Fruit fly (Drosophila melanogaster) whole organism, pupa: ENCODE data around the gene CG18814.
A peak's percentile ranks its signal among the peaks of the same experiment; 100 is the strongest.

Source experiments
- CG10348 ChIP-seq: fragments of 200-800 bp; sonication (Bioruptor generic); IDR thresholded peaks from 2 replicates; pipeline ENCODE4 v1.3.6; 2022; ENCODE audit warnings: missing biosample characterization, missing genetic modification characterization
- CG12605 ChIP-seq: fragments of 200-800 bp; sonication (Bioruptor generic); IDR thresholded peaks from 2 replicates; pipeline ENCODE4 v1.3.6; 2022; ENCODE audit warnings: missing biosample characterization, missing genetic modification characterization
- CG13204 ChIP-seq: fragments of 200-800 bp; sonication (Bioruptor generic); optimal IDR thresholded peaks from 2 replicates; lab custom pipeline; 2018; ENCODE audit warnings: missing biosample characterization, mild to moderate bottlenecking, missing genetic modification characterization, moderate library complexity
- CG14655 ChIP-seq: fragments of 200-800 bp; sonication (Bioruptor generic); optimal IDR thresholded peaks from 3 replicates; lab custom pipeline; 2017; ENCODE audit warnings: mild to moderate bottlenecking, missing biosample characterization, missing genetic modification reagents, missing genetic modification characterization
- CG15710 ChIP-seq: fragments of 200-800 bp; sonication (Bioruptor generic); optimal IDR thresholded peaks from 2 replicates; lab custom pipeline; 2018; ENCODE audit warnings: missing biosample characterization, mild to moderate bottlenecking, missing genetic modification characterization, moderate library complexity
- CG17806 ChIP-seq: fragments of 200-800 bp; sonication (Bioruptor generic); optimal IDR thresholded peaks from 2 replicates; lab custom pipeline; 2018; ENCODE audit warnings: missing biosample characterization, mild to moderate bottlenecking, missing genetic modification characterization, moderate library complexity
- CG32121 ChIP-seq: fragments of 200-800 bp; sonication (Bioruptor generic); IDR thresholded peaks from 2 replicates; pipeline ENCODE4 v1.3.6; 2022; ENCODE audit warnings: missing biosample characterization, missing genetic modification characterization
- CG34367 ChIP-seq: fragments of 200-800 bp; sonication (Bioruptor generic); optimal IDR thresholded peaks from 2 replicates; lab custom pipeline; 2018; ENCODE audit warnings: missing biosample characterization, mild to moderate bottlenecking, missing genetic modification characterization
- CG4496 ChIP-seq: fragments of 200-800 bp; sonication (Bioruptor generic); IDR thresholded peaks from 3 replicates; pipeline ENCODE4 v1.3.6; 2022; ENCODE audit warnings: missing biosample characterization, missing genetic modification characterization
- CG8159 ChIP-seq: fragments of 200-800 bp; sonication (Bioruptor generic); optimal IDR thresholded peaks from 3 replicates; lab custom pipeline; 2018; ENCODE audit warnings: missing biosample characterization, mild to moderate bottlenecking, missing genetic modification characterization, moderate library complexity
- CG8301 ChIP-seq: fragments of 200-800 bp; sonication (Bioruptor generic); optimal IDR thresholded peaks from 2 replicates; lab custom pipeline; 2018; ENCODE audit warnings: missing biosample characterization, mild to moderate bottlenecking, missing genetic modification characterization
- CG9948 ChIP-seq: fragments of 200-800 bp; sonication (Bioruptor generic); optimal IDR thresholded peaks from 2 replicates; lab custom pipeline; 2018; ENCODE audit warnings: missing biosample characterization, mild to moderate bottlenecking, missing genetic modification characterization, moderate library complexity
- D1 ChIP-seq: fragments of 200-800 bp; sonication (Bioruptor generic); optimal IDR thresholded peaks from 2 replicates; lab custom pipeline; 2018; ENCODE audit warnings: missing biosample characterization, mild to moderate bottlenecking, missing genetic modification characterization, moderate library complexity
- EcR ChIP-seq: fragments of 200-800 bp; sonication (Bioruptor generic); optimal IDR thresholded peaks from 3 replicates; lab custom pipeline; 2019; ENCODE audit warnings: missing biosample characterization, missing genetic modification characterization, mild to moderate bottlenecking, moderate library complexity, missing genetic modification reagents
- Ets98B ChIP-seq: fragments of 200-800 bp; sonication (Bioruptor generic); IDR thresholded peaks from 2 replicates; pipeline ENCODE4 v1.3.6; 2022; ENCODE audit warnings: missing biosample characterization, missing genetic modification characterization
- Pif1A ChIP-seq: fragments of 200-800 bp; sonication (Bioruptor generic); optimal IDR thresholded peaks from 3 replicates; lab custom pipeline; 2016; ENCODE audit warnings: missing biosample characterization, missing genetic modification characterization
- Pif1B ChIP-seq: fragments of 200-800 bp; sonication (Bioruptor generic); optimal IDR thresholded peaks from 3 replicates; lab custom pipeline; 2016; ENCODE audit warnings: missing biosample characterization, missing genetic modification characterization
- Snoo ChIP-seq: fragments of 200-800 bp; sonication (Bioruptor generic); optimal IDR thresholded peaks from 3 replicates; lab custom pipeline; 2017; ENCODE audit warnings: missing biosample characterization, mild to moderate bottlenecking, missing genetic modification characterization, inconsistent platforms
- fd96Ca ChIP-seq: fragments of 200-800 bp; sonication (Bioruptor generic); IDR thresholded peaks from 3 replicates; pipeline ENCODE4 v1.3.6; 2022; ENCODE audit warnings: missing biosample characterization, missing genetic modification characterization
- gl ChIP-seq: fragments of 200-800 bp; sonication (Bioruptor generic); optimal IDR thresholded peaks from 2 replicates; lab custom pipeline; 2018; ENCODE audit warnings: missing biosample characterization, mild to moderate bottlenecking, missing genetic modification characterization
- rn ChIP-seq: fragments of 200-800 bp; sonication (Bioruptor generic); IDR thresholded peaks from 2 replicates; pipeline ENCODE4 v1.3.6; 2022; ENCODE audit warnings: missing biosample characterization, missing genetic modification characterization

CG18814 gene

DNA sequence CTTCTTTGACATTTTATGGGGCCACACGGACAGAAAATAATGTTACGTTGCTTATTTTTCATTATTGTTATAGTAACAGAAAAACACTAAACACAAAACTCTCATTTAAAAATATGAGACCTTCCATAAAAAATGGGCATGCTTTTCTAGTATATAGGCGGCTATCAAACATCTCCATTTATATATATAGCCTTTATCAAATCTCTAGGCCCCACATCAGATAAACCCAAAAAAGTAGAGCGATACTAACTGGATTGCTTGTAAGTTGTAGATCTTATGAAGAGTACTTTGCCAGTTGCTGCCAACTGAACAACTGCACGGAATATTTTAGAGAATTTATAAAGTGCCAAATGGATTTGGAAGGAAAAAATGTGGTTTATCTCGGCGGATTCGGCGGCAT is at the start of gene CG18814:
Gene CG18814, plus strand, starts transcription at position 301 of the 400 bp plus-strand sequence.
- TF ChIP-seq CG15710 (tag; lab: Kevin White, UChicago), result no peak
- TF ChIP-seq Pif1B, result no peak
- TF ChIP-seq gl (tag; lab: Kevin White, UChicago), result no peak
- TF ChIP-seq CG8301 (tag; lab: Kevin White, UChicago), result no peak
- TF ChIP-seq CG4496 (GFP tag; lab: Robert Waterston, UW), result no peak
- no peak for TF ChIP-seq CG32121 (GFP tag; lab: Robert Waterston, UW)
- no peak for TF ChIP-seq CG14655 (GFP tag; lab: Kevin White, UChicago)
- TF ChIP-seq CG17806 (tag; lab: Kevin White, UChicago), result no peak
- TF ChIP-seq rn (GFP tag; lab: Robert Waterston, UW), result no peak
- no peak for TF ChIP-seq D1 (tag; lab: Kevin White, UChicago)
- no peak for TF ChIP-seq CG13204 (GFP tag; lab: Kevin White, UChicago)
- TF ChIP-seq fd96Ca (GFP tag; lab: Robert Waterston, UW), result no peak
- no peak for TF ChIP-seq CG34367
- TF ChIP-seq CG9948 (tag; lab: Kevin White, UChicago), result no peak
- TF ChIP-seq CG8159 (tag; lab: Kevin White, UChicago), result no peak
- no peak for TF ChIP-seq CG12605
- TF ChIP-seq Pif1A (GFP tag; lab: Kevin White, UChicago), result no peak

DNA sequence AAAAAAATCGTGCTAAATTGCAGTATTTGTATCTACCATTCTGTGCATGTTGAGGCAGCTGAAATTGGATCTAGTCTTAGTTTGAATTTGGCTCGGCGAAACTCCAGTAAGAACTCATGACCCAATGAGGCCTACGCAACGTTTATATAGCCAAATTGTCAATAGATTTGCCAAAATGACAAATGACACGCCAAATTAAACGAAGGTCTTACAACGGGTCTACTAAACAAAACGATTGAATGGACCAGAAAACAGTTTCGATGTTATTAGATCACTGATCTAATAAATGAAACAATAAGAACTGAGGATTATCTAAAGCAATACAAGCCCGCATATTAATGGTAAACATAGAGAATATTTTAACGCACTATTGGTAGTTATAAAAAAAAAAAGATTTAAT is 48.5 kb upstream of the CG18814 start, which contains the start of gene CG42718:
Gene CG42718, minus strand, starts transcription at position 101 of the 400 bp plus-strand sequence.
- no peak for TF ChIP-seq Ets98B (GFP tag; lab: Robert Waterston, UW)
- no peak for TF ChIP-seq CG32121 (GFP tag; lab: Robert Waterston, UW)
- no peak for TF ChIP-seq rn (GFP tag; lab: Robert Waterston, UW)
- no peak for TF ChIP-seq CG12605
- no peak for TF ChIP-seq fd96Ca (GFP tag; lab: Robert Waterston, UW)
- no peak for TF ChIP-seq gl (tag; lab: Kevin White, UChicago)
- TF ChIP-seq Pif1A (GFP tag; lab: Kevin White, UChicago), result no peak
- TF ChIP-seq CG34367, result no peak
- TF ChIP-seq CG13204 (GFP tag; lab: Kevin White, UChicago), result no peak
- TF ChIP-seq Pif1B, result no peak

DNA sequence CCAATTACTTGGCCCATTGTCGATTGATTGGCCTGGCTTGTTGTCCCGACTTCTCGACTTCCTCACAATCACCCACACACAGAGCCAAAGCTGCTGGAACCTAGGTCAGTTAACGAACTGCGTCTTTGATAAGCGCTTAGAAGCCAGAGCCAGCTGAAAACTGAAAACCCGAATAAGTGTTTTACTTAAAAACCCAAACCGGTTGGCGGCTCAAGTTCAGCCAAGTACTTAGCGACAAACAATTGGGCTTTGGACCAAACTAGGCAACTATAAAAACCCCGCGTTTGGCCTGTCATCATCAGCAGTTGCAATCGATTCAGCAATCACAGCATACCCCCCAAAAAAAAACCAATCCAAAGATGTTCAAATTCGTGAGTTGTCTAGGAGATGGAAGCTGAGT is 46.3 kb upstream of the CG18814 start, which contains the start of gene CG13059:
Gene CG13059, plus strand, starts transcription at position 301 of the 400 bp plus-strand sequence.
- TF ChIP-seq gl (tag; lab: Kevin White, UChicago) (no peak), fd96Ca (GFP tag; lab: Robert Waterston, UW) (no peak), Pif1A (GFP tag; lab: Kevin White, UChicago) (no peak), Snoo (tag; lab: Kevin White, UChicago) (no peak), EcR (GFP tag; lab: Kevin White, UChicago) (no peak), CG13204 (GFP tag; lab: Kevin White, UChicago) (no peak), D1 (tag; lab: Kevin White, UChicago) (no peak), CG10348 (no peak)

DNA sequence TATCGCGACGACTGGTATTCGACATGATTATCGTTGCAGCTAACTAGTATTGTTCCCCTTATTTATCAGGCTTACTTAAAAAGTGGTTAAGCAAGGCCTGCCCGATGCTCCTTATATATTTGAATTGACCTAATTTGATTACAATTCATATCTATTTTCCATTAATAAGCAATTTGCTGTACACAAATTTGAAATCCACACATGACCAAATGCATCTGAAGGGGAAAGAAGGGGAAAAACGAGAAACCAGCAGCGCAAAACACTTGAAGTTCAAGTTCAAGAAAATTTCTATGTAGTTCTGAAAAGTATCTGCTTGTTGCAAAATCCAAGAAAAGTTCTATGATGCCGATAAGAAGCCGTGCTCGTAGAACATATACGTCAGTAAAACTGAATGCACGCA is 43.0 kb upstream of the CG18814 start, which contains the start of the genes CG13040 and CG13039:
Gene CG13040, minus strand, starts transcription at position 101 of the 400 bp plus-strand sequence.
Gene CG13039, minus strand, starts transcription at position 106 of the 400 bp plus-strand sequence.
- TF ChIP-seq Snoo (tag; lab: Kevin White, UChicago) (no peak), CG10348 (no peak), CG34367 (no peak), CG14655 (GFP tag; lab: Kevin White, UChicago) (no peak)

DNA sequence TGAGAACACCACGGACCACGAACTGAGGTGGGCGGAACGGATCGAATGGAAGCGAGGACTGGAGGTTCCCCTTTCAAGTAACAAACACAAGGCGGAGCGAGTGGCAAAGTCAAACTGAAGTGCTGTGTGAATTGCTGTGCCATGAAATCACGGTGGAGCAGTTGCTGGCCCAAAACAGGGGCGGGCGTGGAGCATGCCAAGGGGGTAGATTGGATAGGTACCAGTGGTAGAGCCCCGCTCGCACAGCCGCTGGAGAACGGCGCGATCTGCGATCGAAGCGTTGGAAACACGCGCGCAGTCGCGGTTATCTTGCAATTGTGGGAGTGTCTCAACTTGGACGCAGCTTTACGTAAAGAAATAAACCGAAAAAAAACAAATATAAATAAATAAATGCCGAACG is 41.9 kb upstream of the CG18814 start, which contains the start of gene CG13038:
Gene CG13038, minus strand, starts transcription at position 118 of the 400 bp plus-strand sequence.
- peak; percentile 59; the same call in 1 of the 3 replicates for TF ChIP-seq fd96Ca (GFP tag; lab: Robert Waterston, UW)
- TF ChIP-seq CG4496 (GFP tag; lab: Robert Waterston, UW), result peak; percentile 63
- peak; percentile 66 for TF ChIP-seq Ets98B (GFP tag; lab: Robert Waterston, UW)
- TF ChIP-seq CG32121 (GFP tag; lab: Robert Waterston, UW), result no peak; the same call in 1 of the 2 replicates
- no peak for TF ChIP-seq CG13204 (GFP tag; lab: Kevin White, UChicago)
- no peak for TF ChIP-seq EcR (GFP tag; lab: Kevin White, UChicago)
- no peak for TF ChIP-seq D1 (tag; lab: Kevin White, UChicago)

DNA sequence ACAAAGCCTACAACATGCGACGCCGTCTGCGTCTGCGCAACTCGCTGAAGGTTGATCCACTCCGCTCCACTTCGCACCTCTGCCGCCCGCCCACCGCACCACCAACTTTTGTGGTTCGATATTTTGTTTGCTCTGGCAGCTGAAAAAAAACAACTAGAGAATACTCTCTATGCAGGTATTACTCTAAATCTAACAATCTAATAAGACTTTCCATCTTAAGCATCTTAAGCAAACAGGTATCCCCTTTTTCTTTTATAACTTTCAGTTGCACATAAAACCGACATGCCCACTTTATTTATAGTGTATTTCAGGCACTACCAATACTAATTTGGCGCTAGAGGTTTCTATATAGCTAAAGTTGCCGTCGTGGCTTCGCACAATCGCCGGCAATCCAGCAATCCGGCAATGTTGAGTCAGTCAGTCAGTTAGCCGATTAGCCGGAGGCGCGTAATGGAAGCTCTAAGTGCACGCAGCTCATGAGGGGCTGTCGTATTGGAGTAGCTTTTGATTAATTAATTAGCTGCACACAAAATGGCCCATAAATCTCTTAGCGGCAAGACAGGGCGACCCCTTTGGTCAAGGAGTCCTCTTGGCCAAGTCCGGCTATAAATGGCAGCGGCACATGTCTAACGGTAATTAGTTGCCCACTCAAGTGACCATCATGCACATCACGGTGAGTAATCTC is 41.3 kb upstream of the CG18814 start, which contains the start of gene CG13058:
Gene CG13058, plus strand, starts transcription at position 635 of the 685 bp plus-strand sequence.
- TF ChIP-seq D1 (tag; lab: Kevin White, UChicago) (no peak), CG8301 (tag; lab: Kevin White, UChicago) (peak; percentile 66), CG8159 (tag; lab: Kevin White, UChicago) (peak; percentile 70), rn (GFP tag; lab: Robert Waterston, UW) (no peak), CG14655 (GFP tag; lab: Kevin White, UChicago) (peak; percentile 68), CG13204 (GFP tag; lab: Kevin White, UChicago) (no peak), CG17806 (tag; lab: Kevin White, UChicago) (peak; percentile 38), CG9948 (tag; lab: Kevin White, UChicago) (peak; percentile 55), CG12605 (no peak), CG34367 (peak; percentile 65), Ets98B (GFP tag; lab: Robert Waterston, UW) (peak; percentile 23), CG10348 (peak; percentile 81), CG4496 (GFP tag; lab: Robert Waterston, UW) (peak; percentile 22; the same call in 1 of the 3 replicates), EcR (GFP tag; lab: Kevin White, UChicago) (peak; percentile 1), Pif1A (GFP tag; lab: Kevin White, UChicago) (peak; percentile 7), CG32121 (GFP tag; lab: Robert Waterston, UW) (peak; percentile 63), gl (tag; lab: Kevin White, UChicago) (no peak), Snoo (tag; lab: Kevin White, UChicago) (no peak), Pif1B (no peak), CG15710 (tag; lab: Kevin White, UChicago) (peak; percentile 69), fd96Ca (GFP tag; lab: Robert Waterston, UW) (0 out of 3 replicates have a peak, but pooled peaks have one; percentile 20)
